Worm (Caenorhabditis elegans): Measurements from ENCODE around the gene F39B3.7.
"Not testable (repeated sequence)": the region's sequence is repeated elsewhere in the genome, so short reads cannot be mapped to it uniquely, and the experiment has no call there.

DNA sequence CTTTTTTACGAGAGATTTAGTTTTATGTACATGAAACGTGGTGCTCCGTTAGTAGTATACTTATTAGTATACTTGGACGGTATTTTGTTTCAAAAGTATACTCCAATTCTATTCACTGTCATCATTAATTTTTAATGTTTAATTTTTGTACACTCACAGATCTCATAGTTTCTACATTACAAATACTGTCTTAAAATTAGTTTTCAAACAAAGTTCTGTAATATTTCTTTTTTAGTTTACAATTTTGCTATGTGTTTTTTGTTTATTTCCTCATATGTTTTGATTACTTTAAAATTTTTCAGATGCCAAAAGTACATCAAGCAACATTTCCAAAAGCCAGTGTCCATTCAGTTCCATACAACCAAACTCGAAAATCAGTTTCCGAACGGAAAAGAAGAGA, 16.5 kb downstream of the F39B3.7 start, which contains the start of gene hlh-28:
- not testable (repeated sequence) for TF ChIP-seq F10E7.11 (tag; optimal IDR thresholded peaks at IDR 0.05); F49E8.2 (tag; optimal IDR thresholded peaks at IDR 0.05; ENCODE audit: insufficient read depth); hsf-1 (GFP tag; IDR thresholded peaks at IDR 0.05); ama-1 (optimal IDR thresholded peaks at IDR 0.05); ama-1 (GFP tag; optimal IDR thresholded peaks at IDR 0.05); attf-5 (GFP tag; optimal IDR thresholded peaks at IDR 0.05); mxl-1 (tag; optimal IDR thresholded peaks at IDR 0.05); ztf-26 (tag; optimal IDR thresholded peaks at IDR 0.05); nhr-120 (GFP tag; IDR thresholded peaks at IDR 0.05); snpc-1.3 (tag; optimal IDR thresholded peaks at IDR 0.05; ENCODE audit: insufficient read depth); attf-6 (GFP tag; IDR thresholded peaks at IDR 0.05); dpl-1 (GFP tag; optimal IDR thresholded peaks at IDR 0.05); zim-3 (tag; optimal IDR thresholded peaks at IDR 0.05); D2030.7 (GFP tag; IDR thresholded peaks at IDR 0.05)

Measured in whole organism, young adult.